Fruit fly (Drosophila melanogaster): ENCODE measurements around the gene CG42535.

Gene CG42535

DNA sequence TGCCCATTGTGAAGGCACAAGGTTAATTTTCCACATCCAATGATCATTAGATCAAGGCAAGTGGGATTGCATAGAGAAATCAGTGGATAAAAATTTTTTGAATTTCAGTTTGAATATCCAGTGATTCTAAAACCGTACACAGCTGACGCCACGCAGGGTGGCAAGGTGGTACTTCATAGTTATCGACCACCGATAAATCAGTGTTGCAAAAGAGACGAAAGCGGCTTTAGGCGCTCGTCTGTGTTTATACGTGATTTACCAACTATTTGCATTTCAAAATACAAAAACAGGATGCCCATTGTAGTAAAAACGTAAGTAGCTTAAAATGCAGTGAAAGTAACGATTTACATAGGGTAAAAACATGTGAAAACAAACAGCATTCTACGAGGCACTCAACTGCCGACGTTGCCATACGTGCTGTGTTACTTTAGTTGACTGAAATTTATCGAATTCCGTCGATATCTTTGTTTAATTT is at the start of gene CG42535, which contains the start of the genes CG34001 and hay:
CG42535 (minus strand) TSS at position 51 of the 475 bp plus-strand sequence.
CG34001 (plus strand) TSS at position 195 of the 475 bp plus-strand sequence.
hay (plus strand) TSS at position 195 of the 475 bp plus-strand sequence.
- TF ChIP-seq Sox14 (GFP tag; optimal IDR thresholded peaks at IDR 0.05) = peak; percentile 45
- no peak for TF ChIP-seq fkh (GFP tag; optimal IDR thresholded peaks at IDR 0.05)
- TF ChIP-seq cyc (GFP tag; optimal IDR thresholded peaks at IDR 0.05) = no peak
- TF ChIP-seq Ets96B (tag; optimal IDR thresholded peaks at IDR 0.05) = no peak
- no peak for TF ChIP-seq CG8119 (GFP tag; IDR thresholded peaks at IDR 0.05)
- TF ChIP-seq Smox (GFP tag; optimal IDR thresholded peaks at IDR 0.05) = no peak
- no peak for TF ChIP-seq CG3919 (GFP tag; optimal IDR thresholded peaks at IDR 0.05)
- no peak for TF ChIP-seq Ets21C (GFP tag; optimal IDR thresholded peaks at IDR 0.05)
- no peak for TF ChIP-seq achi (GFP tag; optimal IDR thresholded peaks at IDR 0.05)

DNA sequence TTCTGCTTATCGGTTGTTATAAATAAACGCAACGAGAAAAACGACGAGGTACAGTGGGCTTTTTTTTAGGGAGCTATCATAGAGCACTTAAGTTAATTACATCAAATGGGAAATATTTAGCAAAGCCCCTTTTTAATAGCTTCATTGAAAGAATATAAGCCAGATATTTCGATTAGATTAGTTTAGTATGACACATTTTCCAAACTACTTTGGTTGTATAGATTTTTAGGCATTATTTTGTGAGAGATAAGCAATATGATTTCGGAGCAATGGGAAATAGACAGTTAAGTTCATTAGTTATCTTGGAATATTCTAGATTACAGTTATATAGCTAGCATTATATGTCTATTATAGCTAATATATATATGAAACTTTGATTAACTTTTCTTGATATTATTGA is 49.4 kb upstream of the CG42535 start:
- TF ChIP-seq lz (GFP tag; optimal IDR thresholded peaks at IDR 0.05) = no peak
- no peak for TF ChIP-seq dsx (GFP tag; optimal IDR thresholded peaks at IDR 0.05; ENCODE audit: poor library complexity, severe bottlenecking)
- no peak for TF ChIP-seq fkh (GFP tag; optimal IDR thresholded peaks at IDR 0.05)

DNA sequence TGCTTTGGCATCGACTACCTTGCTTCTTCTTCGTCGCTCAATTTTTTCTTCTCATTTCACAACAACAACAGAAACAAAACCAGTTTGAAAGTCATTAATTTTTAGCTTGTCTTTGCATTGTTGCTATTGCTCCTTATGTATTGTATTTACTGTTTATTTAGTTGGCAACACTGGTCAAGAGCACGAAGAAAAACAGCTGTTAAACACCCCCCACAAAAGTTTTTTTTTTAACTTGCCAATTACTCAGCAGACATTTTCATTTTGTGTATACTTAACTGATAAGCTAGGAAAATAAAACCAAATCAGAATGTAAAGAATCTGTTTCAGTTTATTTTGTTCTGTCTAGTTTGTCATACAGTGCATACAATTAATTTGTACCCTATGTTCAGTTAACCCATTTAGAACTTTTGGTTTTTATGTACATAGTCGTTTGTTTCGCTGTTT is 49.0 kb upstream of the CG42535 start:
- TF ChIP-seq CG16779 (tag; optimal IDR thresholded peaks at IDR 0.05) = peak; percentile 28
- peak; percentile 75 for TF ChIP-seq Eip78C (GFP tag)
- peak in 1 of 2 experiments; percentile 13 for TF ChIP-seq salr (GFP tag; optimal IDR thresholded peaks at IDR 0.05)
- no peak for TF ChIP-seq CG34406 (GFP tag; optimal IDR thresholded peaks at IDR 0.05)
- TF ChIP-seq Sox14 (GFP tag; optimal IDR thresholded peaks at IDR 0.05) = peak; percentile 34
- peak; percentile 21 for TF ChIP-seq OdsH (GFP tag; optimal IDR thresholded peaks at IDR 0.05)
- TF ChIP-seq Met (GFP tag; optimal IDR thresholded peaks at IDR 0.05) = peak; percentile 44
- TF ChIP-seq fd85E (GFP tag; optimal IDR thresholded peaks at IDR 0.05) = no peak
- TF ChIP-seq CG6854 (GFP tag; optimal IDR thresholded peaks at IDR 0.05) = no peak
- TF ChIP-seq cyc (GFP tag; optimal IDR thresholded peaks at IDR 0.05) = no peak
- TF ChIP-seq Hr4 (GFP tag; optimal IDR thresholded peaks at IDR 0.05) = peak; percentile 38
- peak; percentile 7 for TF ChIP-seq CG10669 (GFP tag; optimal IDR thresholded peaks at IDR 0.05)
- TF ChIP-seq Smox (GFP tag; optimal IDR thresholded peaks at IDR 0.05) = no peak
- peak; percentile 58; the same call in 2 of the 3 replicates for TF ChIP-seq eg (GFP tag; IDR thresholded peaks at IDR 0.05)
- no peak for TF ChIP-seq CG4318 (GFP tag; optimal IDR thresholded peaks at IDR 0.05)
- peak; percentile 86 for TF ChIP-seq fkh (GFP tag; optimal IDR thresholded peaks at IDR 0.05)
- TF ChIP-seq CG6792 (GFP tag; optimal IDR thresholded peaks at IDR 0.05) = no peak
- peak; percentile 26 for TF ChIP-seq Sox102F (GFP tag; optimal IDR thresholded peaks at IDR 0.05)
- no peak for TF ChIP-seq Hr39 (GFP tag; optimal IDR thresholded peaks at IDR 0.05)
- peak; percentile 22 for TF ChIP-seq CG6276 (GFP tag; optimal IDR thresholded peaks at IDR 0.05)
- TF ChIP-seq pdm3 (GFP tag; optimal IDR thresholded peaks at IDR 0.05) = no peak
- no peak for TF ChIP-seq CG7368 (GFP tag; optimal IDR thresholded peaks at IDR 0.05)
- TF ChIP-seq CG8632 (GFP tag; optimal IDR thresholded peaks at IDR 0.05) = no peak
- TF ChIP-seq CG8119 (GFP tag; IDR thresholded peaks at IDR 0.05) = peak; percentile 52; the same call in 2 of the 3 replicates
- no peak for TF ChIP-seq CG1621 (tag; optimal IDR thresholded peaks at IDR 0.05)
- no peak for TF ChIP-seq svp (GFP tag)
- TF ChIP-seq Ets96B (tag; optimal IDR thresholded peaks at IDR 0.05) = peak; percentile 36
- no peak for TF ChIP-seq Lpt (GFP tag; optimal IDR thresholded peaks at IDR 0.05)
- 0 out of 2 replicates have a peak, but pooled peaks have one; percentile 32 for TF ChIP-seq CG11294 (GFP tag; IDR thresholded peaks at IDR 0.05)
- TF ChIP-seq Eip93F (GFP tag; optimal IDR thresholded peaks at IDR 0.05) = no peak
- TF ChIP-seq spab (GFP tag; optimal IDR thresholded peaks at IDR 0.05) = no peak
- no peak for TF ChIP-seq CG10631 (GFP tag; optimal IDR thresholded peaks at IDR 0.05)
- peak; percentile 64 for TF ChIP-seq CG6163 (GFP tag; IDR thresholded peaks at IDR 0.05)
- TF ChIP-seq CG32006 (GFP tag; optimal IDR thresholded peaks at IDR 0.05) = peak; percentile 56
- no peak for TF ChIP-seq Blimp-1 (GFP tag; optimal IDR thresholded peaks at IDR 0.05)
- TF ChIP-seq topi (GFP tag; optimal IDR thresholded peaks at IDR 0.05) = no peak
- TF ChIP-seq dsx (GFP tag; optimal IDR thresholded peaks at IDR 0.05; ENCODE audit: poor library complexity, severe bottlenecking) = peak; percentile 29
- peak in 1 of 2 experiments; percentile 38 for TF ChIP-seq ss (GFP tag; optimal IDR thresholded peaks at IDR 0.05)
- TF ChIP-seq CG11902 (GFP tag; optimal IDR thresholded peaks at IDR 0.05) = no peak
- TF ChIP-seq achi (GFP tag; optimal IDR thresholded peaks at IDR 0.05) = peak; percentile 30
- TF ChIP-seq CG11762 (GFP tag; optimal IDR thresholded peaks at IDR 0.05; ENCODE audit: insufficient read depth) = no peak
- no peak for TF ChIP-seq Gug (GFP tag; IDR thresholded peaks at IDR 0.05)
- peak; percentile 1 for TF ChIP-seq CG6808 (GFP tag; optimal IDR thresholded peaks at IDR 0.05)
